Worm (Caenorhabditis elegans): ENCODE data around the gene nhr-267.

DNA sequence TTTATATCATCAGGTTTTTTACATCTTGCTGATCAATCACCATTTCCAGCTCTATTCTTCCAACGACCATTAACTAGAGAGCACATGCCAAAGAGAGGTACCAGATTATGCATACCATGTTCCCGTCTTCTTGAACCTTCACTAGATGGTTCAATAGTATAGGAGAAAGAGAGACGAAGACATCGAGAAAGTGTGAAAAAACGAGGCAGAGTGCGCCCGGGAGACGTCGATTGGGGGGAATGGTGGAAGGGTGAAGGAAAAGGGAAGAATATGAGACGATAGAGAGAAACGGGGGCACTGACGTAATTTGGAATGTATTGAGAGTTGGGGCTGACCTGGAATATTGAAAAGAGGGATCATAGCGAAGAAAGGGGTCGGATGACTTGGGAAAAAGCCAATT, 18.6 kb downstream of the nhr-267 start:
- TF ChIP-seq ets-7 (tag; optimal IDR thresholded peaks at IDR 0.05) (no peak), flt-1 (GFP tag; IDR thresholded peaks at IDR 0.05) (no peak), ama-1 (optimal IDR thresholded peaks at IDR 0.05) (no peak), aly-1 (tag; optimal IDR thresholded peaks at IDR 0.05) (no peak), hnd-1 (tag; optimal IDR thresholded peaks at IDR 0.05) (no peak), scrt-1 (GFP tag; IDR thresholded peaks at IDR 0.05) (no peak), F13C5.2 (tag; optimal IDR thresholded peaks at IDR 0.05) (no peak), B0310.2 (tag; optimal IDR thresholded peaks at IDR 0.05) (no peak), tbx-37 (GFP tag; conservative IDR thresholded peaks at IDR 0.05) (no peak), hmg-4 (GFP tag; optimal IDR thresholded peaks at IDR 0.05) (peak; percentile 72), ceh-36 (tag; optimal IDR thresholded peaks at IDR 0.05) (no peak), ceh-13 (GFP tag; optimal IDR thresholded peaks at IDR 0.05) (no peak)

Data from whole organism, early embryonic.